Fruit fly (Drosophila melanogaster): ENCODE measurements around the gene CG15525.
A peak's percentile ranks its signal among the peaks of the same experiment; 100 is the strongest.

The CG15525 gene

dm6 chr3R:29983073-29983544 lies 14.4 kb downstream of the CG15525 start, which contains the start of gene CG7896 (continued):
- 0 out of 2 replicates have a peak, but pooled peaks have one; percentile 30 for TF ChIP-seq bbx (GFP tag; IDR thresholded peaks at IDR 0.05; ENCODE audit: partially characterized antibody)
- no peak for TF ChIP-seq CG9876 (GFP tag; optimal IDR thresholded peaks at IDR 0.05)
- TF ChIP-seq CG33557 (GFP tag; optimal IDR thresholded peaks at IDR 0.05), result peak; percentile 61
- peak; percentile 10 for TF ChIP-seq Spps (tag; optimal IDR thresholded peaks at IDR 0.05)
- peak; percentile 15 for TF ChIP-seq CG10462 (GFP tag; optimal IDR thresholded peaks at IDR 0.05)
- TF ChIP-seq MTF-1 (GFP tag; optimal IDR thresholded peaks at IDR 0.05; ENCODE audit: borderline replicate concordance), result no peak
- TF ChIP-seq CG4424 (GFP tag; optimal IDR thresholded peaks at IDR 0.05), result peak; percentile 69
- no peak for TF ChIP-seq prd (optimal IDR thresholded peaks at IDR 0.05)
- TF ChIP-seq prd (GFP tag; IDR thresholded peaks at IDR 0.05), result peak; percentile 85
- peak; percentile 58 for TF ChIP-seq CG13775 (GFP tag; optimal IDR thresholded peaks at IDR 0.05)
- peak; percentile 53 for TF ChIP-seq CG2875 (GFP tag; optimal IDR thresholded peaks at IDR 0.05)
- TF ChIP-seq H2.0 (GFP tag; IDR thresholded peaks at IDR 0.05), result peak; percentile 71
- TF ChIP-seq seq (GFP tag; IDR thresholded peaks at IDR 0.05), result peak; percentile 75
- TF ChIP-seq CG17361 (GFP tag; IDR thresholded peaks at IDR 0.05), result peak; percentile 86

dm6 chr3R:29982027-29982426 lies 15.4 kb downstream of the CG15525 start:
- TF ChIP-seq Abd-B (GFP tag; optimal IDR thresholded peaks at IDR 0.05) (no peak), CG16779 (GFP tag; IDR thresholded peaks at IDR 0.05) (no peak), Ptx1 (GFP tag; IDR thresholded peaks at IDR 0.05) (peak; percentile 22; the same call in 1 of the 2 replicates), Fer3 (tag; optimal IDR thresholded peaks at IDR 0.05) (no peak), kni (GFP tag; optimal IDR thresholded peaks at IDR 0.05) (no peak), CG15269 (tag; optimal IDR thresholded peaks at IDR 0.05) (peak; percentile 6), CG9215 (GFP tag; IDR thresholded peaks at IDR 0.05) (no peak), CG17568 (GFP tag; optimal IDR thresholded peaks at IDR 0.05) (no peak), sisA (GFP tag; IDR thresholded peaks at IDR 0.05) (peak; percentile 44), ttk (GFP tag; IDR thresholded peaks at IDR 0.05) (0 out of 2 replicates have a peak, but pooled peaks have one; percentile 7), Sry-β (GFP tag; optimal IDR thresholded peaks at IDR 0.05) (no peak), CG11398 (GFP tag; optimal IDR thresholded peaks at IDR 0.05) (no peak), wdn (GFP tag; IDR thresholded peaks at IDR 0.05) (no peak), CG11696 (GFP tag; IDR thresholded peaks at IDR 0.05) (no peak), row (GFP tag; IDR thresholded peaks at IDR 0.05) (peak; percentile 48), Ets65A (GFP tag) (peak; percentile 7), eve (GFP tag; optimal IDR thresholded peaks at IDR 0.05) (no peak), pros (GFP tag; optimal IDR thresholded peaks at IDR 0.05) (no peak), tgo (GFP tag; IDR thresholded peaks at IDR 0.05) (peak; percentile 33; the same call in 1 of the 3 replicates), CG14441 (GFP tag; IDR thresholded peaks at IDR 0.05) (0 out of 2 replicates have a peak, but pooled peaks have one; percentile 38), CG33213 (GFP tag; optimal IDR thresholded peaks at IDR 0.05) (no peak), CG15514 (GFP tag; optimal IDR thresholded peaks at IDR 0.05) (no peak), CG10543 (GFP tag; optimal IDR thresholded peaks at IDR 0.05) (no peak), Hsf (GFP tag; optimal IDR thresholded peaks at IDR 0.05) (no peak), CG14965 (GFP tag; optimal IDR thresholded peaks at IDR 0.05; ENCODE audit: borderline replicate concordance) (no peak), CG17385 (GFP tag; optimal IDR thresholded peaks at IDR 0.05) (peak; percentile 5), lov (optimal IDR thresholded peaks at IDR 0.05) (no peak), lov (GFP tag; IDR thresholded peaks at IDR 0.05) (0 out of 3 replicates have a peak, but pooled peaks have one; percentile 43), Hr51 (GFP tag; optimal IDR thresholded peaks at IDR 0.05) (peak in 1 of 2 experiments; percentile 16), gem (tag; optimal IDR thresholded peaks at IDR 0.05) (peak; percentile 37), bcd (GFP tag; optimal IDR thresholded peaks at IDR 0.05) (no peak), CG11695 (GFP tag; IDR thresholded peaks at IDR 0.05) (0 out of 3 replicates have a peak, but pooled peaks have one; percentile 13), slbo (GFP tag; IDR thresholded peaks at IDR 0.05) (0 out of 2 replicates have a peak, but pooled peaks have one; percentile 8), tin (GFP tag; optimal IDR thresholded peaks at IDR 0.05) (no peak), nau (GFP tag; optimal IDR thresholded peaks at IDR 0.05) (no peak), CG8359 (GFP tag; optimal IDR thresholded peaks at IDR 0.05; ENCODE audit: borderline replicate concordance) (no peak)
